Worm (Caenorhabditis elegans) whole organism, young adult: ENCODE measurements around the gene hcp-2.

Experiments
- B0336.3 ChIP-seq: fragments of 200-800 bp; sonication (Bioruptor generic); IDR thresholded peaks from 2 replicates; pipeline ENCODE4 v1.3.6; 2022; ENCODE audit warnings: missing genetic modification characterization, missing compliant biosample characterization
- C06A6.2 ChIP-seq: fragments of 200-800 bp; sonication (Bioruptor generic); conservative IDR thresholded peaks from 2 replicates; pipeline ENCODE4 v1.3.6; 2022; ENCODE audit warnings: missing genetic modification characterization, missing compliant biosample characterization
- F57C9.4 ChIP-seq: sonication (generic microtip); optimal IDR thresholded peaks from 2 replicates; lab custom pipeline; 2017; ENCODE audit warnings: mild to moderate bottlenecking, missing genetic modification characterization, missing compliant biosample characterization
- K12H6.12 ChIP-seq: fragments of 200-800 bp; sonication (Bioruptor generic); optimal IDR thresholded peaks from 2 replicates; lab custom pipeline; 2018; ENCODE audit warnings: mild to moderate bottlenecking, missing genetic modification characterization, missing compliant biosample characterization
- Y53F4B.3 ChIP-seq: fragments of 200-800 bp; sonication (Bioruptor generic); IDR thresholded peaks from 2 replicates; pipeline ENCODE4 v1.3.6; 2022; ENCODE audit warnings: missing genetic modification reagents, missing genetic modification characterization, missing compliant biosample characterization
- Y56A3A.18 ChIP-seq: fragments of 200-800 bp; sonication (Bioruptor generic); IDR thresholded peaks from 2 replicates; pipeline ENCODE4 v1.3.6; 2022; ENCODE audit warnings: missing genetic modification reagents, missing genetic modification characterization, missing compliant biosample characterization
- Y67H2A.10 ChIP-seq: fragments of 200-800 bp; sonication (Bioruptor generic); conservative IDR thresholded peaks from 2 replicates; pipeline ENCODE4 v1.3.6; 2022; ENCODE audit warnings: missing genetic modification reagents, missing genetic modification characterization, missing compliant biosample characterization
- ZK185.1 ChIP-seq: sonication (generic microtip); optimal IDR thresholded peaks from 2 replicates; lab custom pipeline; 2016; ENCODE audit warnings: mild to moderate bottlenecking, missing genetic modification characterization, missing compliant biosample characterization; ENCODE audit not compliant: poor library complexity, severe bottlenecking
- bed-2 ChIP-seq: fragments of 200-800 bp; sonication (Bioruptor generic); IDR thresholded peaks from 2 replicates; pipeline ENCODE4 v1.3.6; 2022; ENCODE audit warnings: missing genetic modification reagents, missing genetic modification characterization, missing compliant biosample characterization
- ceh-100 ChIP-seq: fragments of 200-800 bp; sonication (Bioruptor generic); IDR thresholded peaks from 2 replicates; pipeline ENCODE4 v1.3.6; 2022; ENCODE audit warnings: missing genetic modification reagents, missing genetic modification characterization, missing compliant biosample characterization
- ceh-91 ChIP-seq: fragments of 200-800 bp; sonication (Bioruptor generic); IDR thresholded peaks from 2 replicates; pipeline ENCODE4 v1.3.6; 2022; ENCODE audit warnings: missing genetic modification reagents, missing genetic modification characterization, missing compliant biosample characterization
- die-1 ChIP-seq: sonication (generic microtip); optimal IDR thresholded peaks from 2 replicates; lab custom pipeline; 2016; ENCODE audit warnings: missing genotype, mild to moderate bottlenecking, missing genetic modification characterization, missing compliant biosample characterization
- dox-1 ChIP-seq: fragments of 200-800 bp; sonication (Bioruptor generic); IDR thresholded peaks from 2 replicates; pipeline ENCODE4 v1.3.6; 2022; ENCODE audit warnings: missing genetic modification reagents, missing genetic modification characterization, missing compliant biosample characterization
- egl-44 ChIP-seq: fragments of 200-800 bp; sonication (Bioruptor generic); IDR thresholded peaks from 2 replicates; pipeline ENCODE4 v1.3.6; 2022; ENCODE audit warnings: missing genetic modification reagents, missing genetic modification characterization, missing compliant biosample characterization
- ekl-4 ChIP-seq: fragments of 200-800 bp; sonication (Bioruptor generic); IDR thresholded peaks from 2 replicates; pipeline ENCODE4 v1.3.6; 2022; ENCODE audit warnings: missing genetic modification reagents, missing genetic modification characterization, missing compliant biosample characterization
- hlh-26 ChIP-seq: fragments of 200-800 bp; sonication (Bioruptor generic); conservative IDR thresholded peaks from 2 replicates; pipeline ENCODE4 v1.3.6; 2022; ENCODE audit warnings: missing genetic modification reagents, missing genetic modification characterization, missing compliant biosample characterization
- hmg-1.2 ChIP-seq: fragments of 200-800 bp; sonication (Bioruptor generic); IDR thresholded peaks from 2 replicates; pipeline ENCODE4 v1.3.6; 2022; ENCODE audit warnings: missing genetic modification reagents, missing genetic modification characterization, missing compliant biosample characterization
- hsf-1 ChIP-seq: fragments of 200-800 bp; sonication (Bioruptor generic); IDR thresholded peaks from 2 replicates; pipeline ENCODE4 v1.3.6; 2022; ENCODE audit warnings: missing genetic modification reagents, missing genetic modification characterization, missing compliant biosample characterization
- lag-1 ChIP-seq: fragments of 200-800 bp; sonication (Bioruptor generic); IDR thresholded peaks from 2 replicates; pipeline ENCODE4 v1.3.6; 2022; ENCODE audit warnings: missing genetic modification reagents, missing genetic modification characterization, missing compliant biosample characterization
- let-607 ChIP-seq, 2 experiments: fragments of 200-800 bp in 1 of 2; sonication (Bioruptor generic) in 1 of 2; sonication (generic microtip) in 1 of 2; optimal IDR thresholded peaks; 2 replicates each; lab custom pipeline; 2016 to 2018; ENCODE audit warnings: mild to moderate bottlenecking in 2 of 2, missing compliant biosample characterization in 2 of 2, missing genetic modification characterization in 2 of 2, moderate library complexity in 2 of 2, missing genotype in 1 of 2
- lin-26 ChIP-seq: fragments of 200-800 bp; sonication (Bioruptor generic); IDR thresholded peaks from 2 replicates; pipeline ENCODE4 v1.3.6; 2022; ENCODE audit warnings: missing genetic modification reagents, missing genetic modification characterization, missing compliant biosample characterization
- lin-54 ChIP-seq: fragments of 200-800 bp; sonication (Bioruptor generic); optimal IDR thresholded peaks from 2 replicates; lab custom pipeline; 2018; ENCODE audit warnings: mild to moderate bottlenecking, missing genetic modification characterization, missing compliant biosample characterization
- lsl-1 ChIP-seq: fragments of 200-800 bp; sonication (Bioruptor generic); optimal IDR thresholded peaks from 2 replicates; lab custom pipeline; 2018; ENCODE audit warnings: mild to moderate bottlenecking, missing genetic modification characterization, moderate library complexity, missing compliant biosample characterization
- mcd-1 ChIP-seq: fragments of 200-800 bp; sonication (Bioruptor generic); IDR thresholded peaks from 2 replicates; pipeline ENCODE4 v1.3.6; 2022; ENCODE audit warnings: missing genetic modification reagents, missing genetic modification characterization, missing compliant biosample characterization
- mes-4 ChIP-seq: sonication (generic microtip); optimal IDR thresholded peaks from 2 replicates; lab custom pipeline; 2016; ENCODE audit warnings: missing genotype, missing genetic modification characterization, missing compliant biosample characterization
- nhr-80 ChIP-seq: sonication (generic microtip); optimal IDR thresholded peaks from 2 replicates; lab custom pipeline; 2016; ENCODE audit warnings: missing genetic modification characterization, missing compliant biosample characterization
- snpc-3.4 ChIP-seq: sonication (generic microtip); optimal IDR thresholded peaks from 2 replicates; lab custom pipeline; 2017; ENCODE audit warnings: missing genetic modification characterization, mild to moderate bottlenecking, missing compliant biosample characterization, antibody characterized with exemption, moderate library complexity, missing genotype, missing genetic modification reagents
- ztf-28 ChIP-seq: fragments of 200-800 bp; sonication (Bioruptor generic); IDR thresholded peaks from 2 replicates; pipeline ENCODE4 v1.3.6; 2022; ENCODE audit warnings: missing genetic modification reagents, missing genetic modification characterization, missing compliant biosample characterization

The hcp-2 gene

ce11 chrV:9654154-9654805 is 8.6 kb downstream of the hcp-2 start, which contains the start of gene cyp-29A4:
Gene cyp-29A4, plus strand, starts transcription at chrV:9654755.
- TF ChIP-seq let-607 (tag; optimal IDR thresholded peaks at IDR 0.05; lab: Kevin White, UChicago) (no peak), hmg-1.2 (GFP tag; lab: Robert Waterston, UW) (no peak), ekl-4 (GFP tag; lab: Robert Waterston, UW) (no peak), C06A6.2 (GFP tag; lab: Robert Waterston, UW) (no peak), ceh-91 (GFP tag; lab: Robert Waterston, UW) (no peak), dox-1 (GFP tag; lab: Robert Waterston, UW) (no peak), hlh-26 (GFP tag; lab: Robert Waterston, UW) (no peak)

DNA sequence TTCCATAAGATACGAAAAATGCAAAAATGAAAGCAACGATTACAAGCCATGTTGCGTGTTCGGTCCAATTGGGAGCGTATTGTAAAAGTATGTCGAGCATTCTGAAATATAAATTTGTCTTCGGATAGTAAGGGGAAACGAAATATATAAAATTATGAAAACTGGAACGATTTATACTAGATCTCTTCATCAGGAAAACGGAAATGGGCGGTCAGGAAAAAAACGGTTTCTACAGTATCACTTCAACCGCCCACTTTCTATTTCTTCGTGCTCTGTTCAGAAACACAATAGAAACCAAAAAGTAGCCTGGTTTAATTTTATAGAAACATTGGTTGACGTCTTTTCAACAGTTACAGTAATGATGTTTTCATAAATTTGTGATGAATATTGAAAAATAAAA is 15.9 kb downstream of the hcp-2 start, which contains the start of gene pitr-4:
TSS of gene pitr-4 (minus strand) at position 101 of the 400 bp plus-strand sequence.
- TF ChIP-seq Y67H2A.10 (GFP tag; lab: Robert Waterston, UW) (no peak), bed-2 (GFP tag; lab: Robert Waterston, UW) (no peak)

ce11 chrV:9663948-9664347 is 18.3 kb downstream of the hcp-2 start:
- no peak for TF ChIP-seq egl-44
- TF ChIP-seq Y53F4B.3 (GFP tag; lab: Robert Waterston, UW) = no peak
- no peak for TF ChIP-seq mes-4 (tag; lab: Kevin White, UChicago)
- no peak for TF ChIP-seq ceh-100 (GFP tag; lab: Robert Waterston, UW)
- no peak for TF ChIP-seq lin-54
- TF ChIP-seq B0336.3 (GFP tag; lab: Robert Waterston, UW) = no peak
- TF ChIP-seq ztf-28 = no peak
- no peak for TF ChIP-seq lin-26 (GFP tag; lab: Robert Waterston, UW)

- TF ChIP-seq ZK185.1 (tag; lab: Kevin White, UChicago) = peak; percentile 21
- TF ChIP-seq F57C9.4 (tag; lab: Kevin White, UChicago) = no peak
- peak; percentile 5 for TF ChIP-seq K12H6.12
- 0 out of 2 replicates have a peak, but pooled peaks have one; percentile 28 for TF ChIP-seq Y56A3A.18 (GFP tag; lab: Robert Waterston, UW)
Observed at ce11 chrV:9664620-9665019, 19.0 kb downstream of the hcp-2 start.

DNA sequence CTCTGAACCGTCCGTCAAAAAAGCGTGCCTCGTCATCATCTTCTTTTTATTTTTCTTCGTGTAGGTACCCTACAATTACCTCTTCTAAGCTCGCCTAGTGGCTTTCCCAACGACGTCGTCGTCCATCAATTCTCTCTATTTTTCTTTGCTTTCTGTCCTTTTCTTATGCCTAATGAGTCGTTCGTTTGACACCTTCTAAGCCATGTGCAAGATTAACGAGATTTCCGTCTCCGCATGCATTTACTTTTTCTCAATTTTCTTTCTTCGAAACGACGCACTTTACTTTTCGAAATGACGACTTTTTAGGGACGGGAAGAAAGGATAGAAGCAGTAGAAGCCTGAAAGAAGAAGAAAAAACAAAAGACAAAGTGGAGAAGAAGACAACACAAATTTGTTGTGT is 20.7 kb downstream of the hcp-2 start, which contains the start of gene ZK287.1:
TSS of gene ZK287.1 (plus strand) at position 301 of the 400 bp plus-strand sequence.
- TF ChIP-seq die-1 (tag; lab: Kevin White, UChicago) (no peak), snpc-3.4 (tag; lab: Kevin White, UChicago) (no peak), lag-1 (GFP tag; lab: Robert Waterston, UW) (no peak), mcd-1 (GFP tag; lab: Robert Waterston, UW) (no peak), Y56A3A.18 (GFP tag; lab: Robert Waterston, UW) (no peak), lsl-1 (no peak)
- TF ChIP-seq, all 124 proteins: peak for 0

DNA sequence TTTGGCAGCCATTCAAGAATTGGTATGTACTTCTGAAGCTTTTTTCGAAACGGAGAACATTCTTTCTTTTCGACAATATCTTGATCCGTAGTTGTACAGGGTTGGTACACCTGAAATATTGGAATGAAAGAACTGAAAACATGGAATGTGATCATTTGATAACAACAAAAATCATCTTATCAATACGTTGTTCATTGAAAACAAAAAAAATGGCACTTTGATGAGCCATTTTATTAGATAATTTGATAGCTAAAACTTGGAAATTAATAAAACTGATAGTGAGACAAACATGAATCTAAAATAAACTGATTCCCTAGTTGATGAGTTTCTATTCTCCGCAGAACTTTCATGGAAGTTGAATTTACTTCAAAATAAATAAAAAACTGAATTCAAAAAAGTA is 26.8 kb downstream of the hcp-2 start:
- peak; percentile 3 for TF ChIP-seq nhr-80
- TF ChIP-seq hsf-1 (GFP tag; lab: Robert Waterston, UW) = no peak
